Fruit fly (Drosophila melanogaster) whole organism, adult: Measurements from ENCODE around the gene CG10809.
A peak's percentile ranks its signal among the peaks of the same experiment; 100 is the strongest.

Source experiments
- CG14711 ChIP-seq: fragments of 200-800 bp; sonication (Bioruptor generic); optimal IDR thresholded peaks from 2 replicates; lab custom pipeline; 2018; ENCODE audit warnings: missing biosample characterization, mild to moderate bottlenecking, missing genetic modification characterization, moderate library complexity
- CG5204 ChIP-seq: fragments of 200-800 bp; sonication (Bioruptor generic); optimal IDR thresholded peaks from 2 replicates; lab custom pipeline; 2016; ENCODE audit warnings: missing biosample characterization, missing genetic modification characterization
- CG7101 ChIP-seq: fragments of 200-800 bp; sonication (Bioruptor generic); optimal IDR thresholded peaks from 2 replicates; lab custom pipeline; 2018; ENCODE audit warnings: missing biosample characterization, mild to moderate bottlenecking, missing genetic modification characterization, moderate library complexity
- bab1 ChIP-seq: fragments of 200-800 bp; sonication (Bioruptor generic); optimal IDR thresholded peaks from 3 replicates; lab custom pipeline; 2019; ENCODE audit warnings: missing biosample characterization, mild to moderate bottlenecking, missing genetic modification characterization, moderate library complexity
- cic ChIP-seq: fragments of 200-800 bp; sonication (Bioruptor generic); optimal IDR thresholded peaks from 2 replicates; lab custom pipeline; 2017; ENCODE audit warnings: missing biosample characterization, mild to moderate bottlenecking, missing genetic modification characterization, moderate library complexity
- kay ChIP-seq: fragments of 200-800 bp; sonication (Bioruptor generic); peaks from one replicate; lab custom pipeline; 2016; ENCODE audit warnings: missing biosample characterization, missing genetic modification characterization, borderline replicate concordance
- pad ChIP-seq: fragments of 200-800 bp; sonication (Bioruptor generic); optimal IDR thresholded peaks from 3 replicates; lab custom pipeline; 2017; ENCODE audit warnings: missing biosample characterization, missing genetic modification characterization, mild to moderate bottlenecking, moderate library complexity, missing genetic modification reagents

dm6 chr3L:9897164-9897783 is 37.6 kb upstream of the CG10809 start:
- peak; percentile 94 for TF ChIP-seq kay
- TF ChIP-seq cic (GFP tag; lab: Kevin White, UChicago) = peak; percentile 70
- no peak for TF ChIP-seq pad (GFP tag; lab: Kevin White, UChicago)
- TF ChIP-seq CG7101 (tag; lab: Kevin White, UChicago) = no peak
- no peak for TF ChIP-seq bab1 (GFP tag; lab: Kevin White, UChicago)
- TF ChIP-seq CG5204 = no peak
- TF ChIP-seq CG14711 = no peak
